Fruit fly (Drosophila melanogaster): ENCODE results near the gene CG5665.

The CG5665 gene

dm6 chr3L:20379496-20379895 is 21.2 kb downstream of the CG5665 start:
- TF ChIP-seq Vsx2 (GFP tag; optimal IDR thresholded peaks at IDR 0.05; ENCODE audit: partially characterized antibody) (no peak), dsf (GFP tag; optimal IDR thresholded peaks at IDR 0.05; ENCODE audit: borderline replicate concordance) (no peak), N (GFP tag; optimal IDR thresholded peaks at IDR 0.05) (no peak), fru (GFP tag; optimal IDR thresholded peaks at IDR 0.05) (no peak)

dm6 chr3L:20384086-20384810 is 25.9 kb downstream of the CG5665 start, which contains the start of the genes CG5498 and fbl:
CG5498 (minus strand) TSS chr3L:20384109.
fbl (plus strand) TSS chr3L:20384429.
- peak; percentile 78 for TF ChIP-seq Sp1 (GFP tag; optimal IDR thresholded peaks at IDR 0.05)
- peak; percentile 64 for TF ChIP-seq woc (GFP tag; optimal IDR thresholded peaks at IDR 0.05)
- TF ChIP-seq rgr (GFP tag; optimal IDR thresholded peaks at IDR 0.05), result peak; percentile 86
- peak; percentile 85 for TF ChIP-seq Hnf4 (GFP tag; optimal IDR thresholded peaks at IDR 0.05)
- peak; percentile 77 for TF ChIP-seq psq (GFP tag; optimal IDR thresholded peaks at IDR 0.05)
- peak; percentile 6 for TF ChIP-seq CG32264 (GFP tag; optimal IDR thresholded peaks at IDR 0.05)
- no peak for TF ChIP-seq Dfd (GFP tag; optimal IDR thresholded peaks at IDR 0.05)
- no peak for TF ChIP-seq lola (GFP tag; optimal IDR thresholded peaks at IDR 0.05)
- TF ChIP-seq usp (GFP tag; optimal IDR thresholded peaks at IDR 0.05), result no peak
- TF ChIP-seq GATAd (GFP tag; optimal IDR thresholded peaks at IDR 0.05), result peak; percentile 60
- peak; percentile 48 for TF ChIP-seq Hr83 (GFP tag; optimal IDR thresholded peaks at IDR 0.05; ENCODE audit: poor library complexity, severe bottlenecking)
- TF ChIP-seq Hr78 (GFP tag; optimal IDR thresholded peaks at IDR 0.05), result no peak
- TF ChIP-seq tai (GFP tag; optimal IDR thresholded peaks at IDR 0.05), result no peak
- peak; percentile 79 for TF ChIP-seq HLH106 (tag; optimal IDR thresholded peaks at IDR 0.05)
- TF ChIP-seq N (GFP tag; optimal IDR thresholded peaks at IDR 0.05), result no peak
- no peak for TF ChIP-seq Rel (GFP tag; optimal IDR thresholded peaks at IDR 0.05)
- peak; percentile 57 for TF ChIP-seq Rel (tag; optimal IDR thresholded peaks at IDR 0.05)
- TF ChIP-seq dmrt93B (GFP tag; optimal IDR thresholded peaks at IDR 0.05), result peak; percentile 44
- peak; percentile 82 for TF ChIP-seq ey (GFP tag; optimal IDR thresholded peaks at IDR 0.05)
- TF ChIP-seq br (GFP tag; optimal IDR thresholded peaks at IDR 0.05), result peak; percentile 81
- TF ChIP-seq sv (GFP tag; optimal IDR thresholded peaks at IDR 0.05), result peak; percentile 54
- peak; percentile 85 for TF ChIP-seq OdsH (GFP tag; optimal IDR thresholded peaks at IDR 0.05)
- peak in 1 of 2 experiments; percentile 89 for TF ChIP-seq foxo (GFP tag; optimal IDR thresholded peaks at IDR 0.05)
- peak; percentile 86 for TF ChIP-seq h (GFP tag; optimal IDR thresholded peaks at IDR 0.05)
- peak; percentile 79 for TF ChIP-seq Jra (GFP tag; optimal IDR thresholded peaks at IDR 0.05)
- TF ChIP-seq sage (GFP tag; optimal IDR thresholded peaks at IDR 0.05), result peak; percentile 48
- TF ChIP-seq dsf (GFP tag; optimal IDR thresholded peaks at IDR 0.05; ENCODE audit: borderline replicate concordance), result peak; percentile 75
- peak; percentile 38 for TF ChIP-seq CG9705 (GFP tag; optimal IDR thresholded peaks at IDR 0.05)
- peak; percentile 81 for TF ChIP-seq fru (GFP tag; optimal IDR thresholded peaks at IDR 0.05)
- peak; percentile 91 for TF ChIP-seq brk (GFP tag; optimal IDR thresholded peaks at IDR 0.05)

DNA sequence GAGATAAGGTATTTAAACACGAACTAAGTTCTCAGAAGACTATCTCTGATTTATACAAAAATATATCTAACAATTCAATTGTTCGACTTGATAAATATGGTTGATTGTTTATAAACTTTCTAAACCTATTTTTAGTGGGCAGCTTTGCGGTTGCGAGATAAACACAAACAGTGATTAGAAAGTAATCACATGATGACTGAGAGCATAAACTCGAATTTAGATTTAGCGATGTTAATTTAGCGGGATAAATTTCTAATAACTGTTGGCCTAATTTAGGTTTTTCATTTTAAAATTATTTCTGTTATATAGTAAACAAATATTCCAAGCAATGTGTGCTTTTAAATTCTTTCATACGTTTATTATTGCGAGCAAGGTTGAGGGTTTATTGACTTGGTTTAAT is 26.7 kb downstream of the CG5665 start:
- TF ChIP-seq jim (GFP tag; optimal IDR thresholded peaks at IDR 0.05) (no peak), psq (GFP tag; optimal IDR thresholded peaks at IDR 0.05) (no peak), tai (GFP tag; optimal IDR thresholded peaks at IDR 0.05) (no peak), CG9705 (GFP tag; optimal IDR thresholded peaks at IDR 0.05) (no peak), br (GFP tag; optimal IDR thresholded peaks at IDR 0.05) (no peak), Dfd (GFP tag; optimal IDR thresholded peaks at IDR 0.05) (no peak), usp (GFP tag; optimal IDR thresholded peaks at IDR 0.05) (no peak), rgr (GFP tag; optimal IDR thresholded peaks at IDR 0.05) (no peak), woc (GFP tag; optimal IDR thresholded peaks at IDR 0.05) (no peak), CG32264 (GFP tag; optimal IDR thresholded peaks at IDR 0.05) (no peak), N (GFP tag; optimal IDR thresholded peaks at IDR 0.05) (no peak), h (GFP tag; optimal IDR thresholded peaks at IDR 0.05) (no peak), fru (GFP tag; optimal IDR thresholded peaks at IDR 0.05) (no peak), HLH106 (tag; optimal IDR thresholded peaks at IDR 0.05) (no peak)

DNA sequence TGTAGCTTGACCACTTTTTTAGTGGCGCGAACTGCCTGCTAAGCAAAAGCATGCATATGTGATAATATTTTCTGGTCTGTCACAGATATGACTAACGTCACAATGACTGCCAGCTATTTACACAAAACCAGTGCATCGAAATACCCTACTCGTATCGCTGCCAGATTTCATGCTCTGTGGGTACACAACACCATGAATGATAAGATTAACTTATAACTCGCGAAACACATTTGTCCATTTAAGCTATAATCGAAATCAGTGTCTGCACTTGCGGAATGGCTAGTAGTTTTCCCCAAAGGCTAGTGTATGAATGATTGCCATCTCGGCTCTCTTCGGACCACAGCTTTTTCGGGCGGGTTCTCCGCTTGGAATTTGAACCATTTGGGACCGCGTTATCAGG is 27.1 kb downstream of the CG5665 start:
- TF ChIP-seq fru (GFP tag; optimal IDR thresholded peaks at IDR 0.05) (no peak), Sp1 (GFP tag; optimal IDR thresholded peaks at IDR 0.05) (no peak), N (GFP tag; optimal IDR thresholded peaks at IDR 0.05) (no peak), rgr (GFP tag; optimal IDR thresholded peaks at IDR 0.05) (peak; percentile 16), Vsx2 (GFP tag; optimal IDR thresholded peaks at IDR 0.05; ENCODE audit: partially characterized antibody) (no peak), Hr83 (GFP tag; optimal IDR thresholded peaks at IDR 0.05; ENCODE audit: poor library complexity, severe bottlenecking) (peak; percentile 26), Rel (GFP tag; optimal IDR thresholded peaks at IDR 0.05) (no peak), Rel (tag; optimal IDR thresholded peaks at IDR 0.05) (no peak), Dif (GFP tag; optimal IDR thresholded peaks at IDR 0.05; ENCODE audit: partially characterized antibody) (no peak)
